Worm (Caenorhabditis elegans) whole organism, L1 larva: ENCODE data around the gene col-94.

Source experiments
- ama-1 ChIP-seq: fragments of 150-350 bp; optimal IDR thresholded peaks from 2 replicates; lab custom pipeline; 2014
- fkh-8 ChIP-seq: sonication (generic microtip); optimal IDR thresholded peaks from 2 replicates; lab custom pipeline; 2016; ENCODE audit warnings: mild to moderate bottlenecking, missing genetic modification characterization, missing compliant biosample characterization
- mdl-1 ChIP-seq, 2 experiments: fragments of 150-350 bp; optimal IDR thresholded peaks; 2 replicates each; lab custom pipeline; 2014 to 2017; ENCODE audit warnings: missing biosample characterization in 2 of 2, missing genetic modification characterization in 2 of 2, inconsistent platforms in 1 of 2
- nhr-28 ChIP-seq: fragments of 150-350 bp; optimal IDR thresholded peaks from 2 replicates; lab custom pipeline; 2014; ENCODE audit warnings: missing biosample characterization, missing genetic modification characterization
- skn-1 ChIP-seq: fragments of 150-350 bp; optimal IDR thresholded peaks from 2 replicates; lab custom pipeline; 2014; ENCODE audit warnings: missing biosample characterization, missing genetic modification characterization
- snpc-4 ChIP-seq: fragments of 150-350 bp; optimal IDR thresholded peaks from 2 replicates; lab custom pipeline; 2014; ENCODE audit warnings: missing biosample characterization, missing genetic modification characterization
- snu-23 ChIP-seq: sonication (generic microtip); optimal IDR thresholded peaks from 2 replicates; lab custom pipeline; 2016; ENCODE audit warnings: missing genetic modification characterization, missing compliant biosample characterization
- sox-4 ChIP-seq: sonication (generic microtip); optimal IDR thresholded peaks from 2 replicates; lab custom pipeline; 2016; ENCODE audit warnings: missing genetic modification characterization, missing compliant biosample characterization

DNA sequence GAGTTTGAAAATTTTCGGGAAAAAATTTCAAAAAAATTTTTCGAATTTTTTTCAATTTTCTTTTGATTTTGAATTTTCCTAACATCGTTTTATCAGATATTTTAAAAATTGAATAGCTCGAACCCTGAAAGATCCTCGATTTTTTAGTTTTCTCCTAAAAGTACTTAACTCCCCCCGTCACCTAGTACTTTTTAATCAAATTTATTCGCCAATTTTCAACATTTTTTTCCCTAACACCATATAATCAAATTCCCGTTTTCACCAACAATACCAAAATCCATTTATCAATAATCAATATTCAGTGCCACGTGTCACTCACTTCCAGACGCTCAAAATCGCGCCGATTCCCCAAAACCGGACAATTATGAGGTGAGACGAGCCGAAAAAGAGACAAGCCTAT, 24.6 kb upstream of the col-94 start, which contains the start of gene kvs-4:
- no peak for TF ChIP-seq mdl-1 (tag; optimal IDR thresholded peaks at IDR 0.05; lab: Kevin White, UChicago)
- no peak for TF ChIP-seq skn-1 (tag; lab: Kevin White, UChicago)
- TF ChIP-seq snpc-4 (tag; lab: Kevin White, UChicago) = no peak
- TF ChIP-seq ama-1 (lab: Kevin White, UChicago) = no peak
- no peak for TF ChIP-seq fkh-8
- TF ChIP-seq sox-4 (tag; lab: Kevin White, UChicago) = no peak
- TF ChIP-seq snu-23 (GFP tag; lab: Kevin White, UChicago) = no peak
- TF ChIP-seq nhr-28 (tag; lab: Kevin White, UChicago) = no peak
